Worm (Caenorhabditis elegans): ENCODE measurements around the gene blos-8.
A peak's percentile ranks its signal among the peaks of the same experiment; 100 is the strongest.

blos-8 gene

DNA sequence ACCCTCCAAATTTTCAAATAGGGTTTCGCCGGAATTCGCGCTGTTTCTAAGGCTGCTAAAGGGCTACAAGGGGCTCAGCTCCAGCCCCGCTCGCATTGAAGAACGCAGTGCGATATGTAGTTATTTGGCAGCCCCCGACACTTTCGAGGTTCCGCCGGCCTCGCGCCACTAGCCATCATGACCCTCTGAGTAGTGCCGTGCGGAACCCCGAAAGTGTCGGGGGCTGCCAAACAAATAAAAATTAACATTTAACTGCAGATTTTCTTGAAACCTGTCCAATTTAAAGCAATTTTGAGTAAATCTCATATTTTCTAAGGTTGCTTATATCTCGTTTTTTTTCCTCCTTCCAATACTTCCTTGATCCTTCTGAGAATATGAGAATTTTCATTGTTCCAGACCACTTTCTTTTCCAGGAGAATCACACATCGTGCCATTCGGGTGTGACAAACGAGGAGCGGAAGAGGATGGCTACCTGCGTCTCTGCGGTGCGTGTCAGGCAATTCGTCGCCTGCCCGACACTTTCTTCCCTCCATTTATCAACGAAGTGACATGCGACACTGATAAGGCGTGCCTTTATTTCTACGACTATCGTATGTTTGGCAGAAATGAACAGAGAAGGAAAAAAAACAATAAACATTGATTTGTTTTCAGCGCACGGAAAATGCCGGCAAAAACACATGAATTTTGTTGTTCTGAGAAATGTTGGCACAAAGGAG lies 7.1 kb downstream of the blos-8 start:
- TF ChIP-seq elt-2 (tag; optimal IDR thresholded peaks at IDR 0.05) (peak; percentile 86), pros-1 (tag; optimal IDR thresholded peaks at IDR 0.05) (no peak)

DNA sequence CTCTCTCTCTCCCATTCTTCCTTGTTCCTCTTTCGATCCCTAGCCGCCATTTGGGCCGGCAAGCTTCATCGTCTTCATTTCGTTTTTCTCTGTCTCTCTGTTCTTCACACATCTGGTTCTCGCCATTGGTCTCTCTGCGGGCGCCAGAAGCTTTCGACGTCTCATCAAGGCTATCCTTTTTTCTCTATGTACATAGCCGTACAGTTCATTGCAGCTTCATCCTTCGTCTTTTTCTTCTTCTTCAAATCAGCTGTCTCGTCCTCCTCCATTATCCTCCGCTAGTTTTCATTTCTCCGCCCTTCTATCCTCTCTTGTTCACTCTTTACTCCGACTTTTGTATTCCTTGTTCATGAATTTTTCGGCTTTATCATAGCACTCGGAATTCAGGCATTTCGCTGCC lies 10.3 kb downstream of the blos-8 start, which contains the start of gene F39D8.3:
Gene F39D8.3, plus strand, starts transcription at position 301 of the 400 bp plus-strand sequence.
- TF ChIP-seq pqm-1 (tag; optimal IDR thresholded peaks at IDR 0.05) (no peak), pat-9 (tag; optimal IDR thresholded peaks at IDR 0.05) (no peak), dmd-4 (tag; optimal IDR thresholded peaks at IDR 0.05; ENCODE audit: borderline replicate concordance) (no peak), mec-3 (tag; optimal IDR thresholded peaks at IDR 0.05; ENCODE audit: borderline replicate concordance) (no peak), ttx-3 (tag; optimal IDR thresholded peaks at IDR 0.05) (no peak), hlh-15 (tag; optimal IDR thresholded peaks at IDR 0.05) (no peak), C38D4.7 (GFP tag; optimal IDR thresholded peaks at IDR 0.05) (no peak)

ce11 chrX:15415226-15415625 lies 15.8 kb downstream of the blos-8 start, which contains the start of gene pqn-36:
TSS of gene pqn-36 (minus strand) at chrX:15415493.
- TF ChIP-seq che-1 (tag; optimal IDR thresholded peaks at IDR 0.05) (no peak), syd-9 (tag; optimal IDR thresholded peaks at IDR 0.05) (no peak), nhr-232 (tag; optimal IDR thresholded peaks at IDR 0.05) (no peak), rnt-1 (tag; optimal IDR thresholded peaks at IDR 0.05) (no peak), unc-55 (GFP tag; optimal IDR thresholded peaks at IDR 0.05) (no peak), unc-3 (GFP tag; conservative IDR thresholded peaks at IDR 0.05) (no peak), unc-3 (tag; optimal IDR thresholded peaks at IDR 0.05) (no peak), ztf-16 (tag; optimal IDR thresholded peaks at IDR 0.05) (no peak), ama-1 (optimal IDR thresholded peaks at IDR 0.05) (no peak)

DNA sequence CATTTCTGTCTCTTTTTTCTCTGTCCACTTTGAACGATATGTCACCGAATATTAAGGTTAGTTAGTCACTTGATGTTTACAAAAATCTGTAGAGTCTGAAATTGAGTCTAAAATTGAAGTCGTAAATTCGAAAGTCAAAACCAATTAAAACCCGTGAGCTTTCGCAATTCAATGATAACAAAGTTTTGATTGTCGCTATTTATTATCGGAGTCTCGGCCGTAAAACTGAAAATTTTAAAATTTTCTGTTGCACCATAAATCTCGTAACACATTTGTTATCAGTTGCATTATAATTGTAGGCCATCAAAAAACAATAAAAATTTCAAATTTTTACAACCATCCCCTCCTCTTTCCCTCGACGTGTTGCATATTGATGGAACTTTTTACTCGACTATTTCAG lies 22.4 kb downstream of the blos-8 start:
- TF ChIP-seq K02D7.2 (tag; optimal IDR thresholded peaks at IDR 0.05), result no peak
- no peak for TF ChIP-seq lin-11 (tag; optimal IDR thresholded peaks at IDR 0.05)
- TF ChIP-seq elt-2 (tag; optimal IDR thresholded peaks at IDR 0.05), result no peak
- no peak for TF ChIP-seq mec-3 (tag; optimal IDR thresholded peaks at IDR 0.05; ENCODE audit: borderline replicate concordance)
- TF ChIP-seq ceh-34 (tag; optimal IDR thresholded peaks at IDR 0.05), result no peak
- no peak for TF ChIP-seq dmd-4 (tag; optimal IDR thresholded peaks at IDR 0.05; ENCODE audit: borderline replicate concordance)
- TF ChIP-seq unc-42 (tag; optimal IDR thresholded peaks at IDR 0.05), result no peak
- no peak for TF ChIP-seq hlh-6 (tag; optimal IDR thresholded peaks at IDR 0.05)
- TF ChIP-seq gmeb-2 (tag; optimal IDR thresholded peaks at IDR 0.05), result no peak
- TF ChIP-seq sox-4 (tag; optimal IDR thresholded peaks at IDR 0.05), result no peak

DNA sequence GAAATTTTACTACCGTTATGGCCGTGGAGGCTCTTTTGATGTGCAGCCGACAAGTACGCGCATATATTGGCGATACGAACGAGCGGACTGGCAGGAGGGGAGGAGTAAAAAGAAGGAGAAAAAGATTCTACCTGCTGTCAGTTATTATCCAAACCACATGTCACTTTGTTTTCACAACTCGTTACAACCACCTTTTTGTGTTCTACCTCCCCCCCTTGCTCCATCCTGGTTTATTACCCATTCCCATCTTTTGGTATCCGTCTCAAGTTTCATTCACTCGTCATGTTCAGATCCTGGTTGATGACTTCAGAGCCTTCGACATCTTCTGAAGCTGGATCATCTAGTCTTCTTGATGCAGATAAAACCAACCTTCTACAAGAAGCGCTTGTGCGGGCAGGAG lies 23.4 kb downstream of the blos-8 start, which contains the start of gene psa-3:
Gene psa-3, plus strand, starts transcription at position 301 of the 400 bp plus-strand sequence.
- TF ChIP-seq gmeb-2 (tag; optimal IDR thresholded peaks at IDR 0.05) (no peak), nhr-232 (tag; optimal IDR thresholded peaks at IDR 0.05) (no peak), sdc-2 (tag; optimal IDR thresholded peaks at IDR 0.05) (no peak), unc-55 (GFP tag; optimal IDR thresholded peaks at IDR 0.05) (no peak), ceh-48 (tag; optimal IDR thresholded peaks at IDR 0.05) (no peak), ttx-3 (tag; optimal IDR thresholded peaks at IDR 0.05) (no peak), odd-2 (tag; optimal IDR thresholded peaks at IDR 0.05) (no peak), pax-1 (tag; optimal IDR thresholded peaks at IDR 0.05) (no peak), ceh-31 (tag; optimal IDR thresholded peaks at IDR 0.05) (no peak), fax-1 (tag; optimal IDR thresholded peaks at IDR 0.05) (no peak), ama-1 (optimal IDR thresholded peaks at IDR 0.05) (no peak), ets-4 (tag; optimal IDR thresholded peaks at IDR 0.05) (no peak), fkh-6 (tag; optimal IDR thresholded peaks at IDR 0.05) (no peak), ceh-6 (GFP tag; optimal IDR thresholded peaks at IDR 0.05) (no peak), K09A11.1 (tag; optimal IDR thresholded peaks at IDR 0.05; ENCODE audit: insufficient read depth) (no peak), ceh-30 (tag; optimal IDR thresholded peaks at IDR 0.05) (no peak), ceh-34 (tag; optimal IDR thresholded peaks at IDR 0.05) (no peak), hlh-8 (tag; optimal IDR thresholded peaks at IDR 0.05) (no peak), fkh-10 (GFP tag; optimal IDR thresholded peaks at IDR 0.05) (no peak), tbx-2 (tag; optimal IDR thresholded peaks at IDR 0.05) (no peak)

All from whole organism, late embryonic.